Worm (Caenorhabditis elegans) whole organism, late embryonic: ENCODE measurements around the gene F38A6.5.

Experiments used
- C08G9.2 ChIP-seq: sonication (generic microtip); optimal IDR thresholded peaks from 2 replicates; lab custom pipeline; 2016; ENCODE audit warnings: mild to moderate bottlenecking, missing genetic modification characterization, moderate library complexity, missing compliant biosample characterization
- F13H6.1 ChIP-seq: sonication (generic microtip); optimal IDR thresholded peaks from 2 replicates; lab custom pipeline; 2016; ENCODE audit warnings: missing genetic modification characterization, missing compliant biosample characterization
- K09A11.1 ChIP-seq: sonication (generic microtip); optimal IDR thresholded peaks from 2 replicates; lab custom pipeline; 2017; ENCODE audit warnings: antibody characterized with exemption, mild to moderate bottlenecking, missing genetic modification characterization, missing compliant biosample characterization; ENCODE audit not compliant: insufficient read depth
- T23F11.4 ChIP-seq: fragments of 200-800 bp; sonication (Bioruptor generic); optimal IDR thresholded peaks from 2 replicates; lab custom pipeline; 2018; ENCODE audit warnings: mild to moderate bottlenecking, missing genetic modification characterization, missing compliant biosample characterization
- ama-1 ChIP-seq: fragments of 150-350 bp; optimal IDR thresholded peaks from 2 replicates; lab custom pipeline; 2014
- ceh-18 ChIP-seq: sonication (generic microtip); optimal IDR thresholded peaks from 2 replicates; lab custom pipeline; 2016; ENCODE audit warnings: missing genetic modification characterization, missing compliant biosample characterization
- ceh-22 ChIP-seq: sonication (generic microtip); optimal IDR thresholded peaks from 2 replicates; lab custom pipeline; 2017; ENCODE audit warnings: missing biosample characterization, missing genetic modification characterization
- ceh-24 ChIP-seq: sonication (generic microtip); optimal IDR thresholded peaks from 2 replicates; lab custom pipeline; 2016; ENCODE audit warnings: mild to moderate bottlenecking, missing genetic modification characterization, missing compliant biosample characterization
- ceh-30 ChIP-seq: fragments of 150-350 bp; optimal IDR thresholded peaks from 2 replicates; lab custom pipeline; 2014; ENCODE audit warnings: missing biosample characterization, missing genetic modification characterization
- ceh-48 ChIP-seq: sonication (generic microtip); optimal IDR thresholded peaks from 2 replicates; lab custom pipeline; 2016; ENCODE audit warnings: missing genetic modification characterization, inconsistent platforms, missing compliant biosample characterization
- ceh-6 ChIP-seq: fragments of 200-800 bp; sonication (Bioruptor generic); optimal IDR thresholded peaks from 2 replicates; lab custom pipeline; 2018; ENCODE audit warnings: mild to moderate bottlenecking, missing genetic modification characterization, missing compliant biosample characterization
- dve-1 ChIP-seq: sonication (generic microtip); optimal IDR thresholded peaks from 2 replicates; lab custom pipeline; 2017; ENCODE audit warnings: antibody characterized with exemption, mild to moderate bottlenecking, missing genetic modification characterization, missing compliant biosample characterization
- elt-4 ChIP-seq: sonication (generic microtip); optimal IDR thresholded peaks from 2 replicates; lab custom pipeline; 2016; ENCODE audit warnings: missing genetic modification characterization, missing compliant biosample characterization
- ets-4 ChIP-seq: sonication (generic microtip); optimal IDR thresholded peaks from 2 replicates; lab custom pipeline; 2016; ENCODE audit warnings: missing genetic modification characterization, missing compliant biosample characterization
- eyg-1 ChIP-seq: sonication (generic microtip); optimal IDR thresholded peaks from 2 replicates; lab custom pipeline; 2016; ENCODE audit warnings: missing genotype, missing genetic modification characterization, missing compliant biosample characterization
- fax-1 ChIP-seq: sonication (generic microtip); optimal IDR thresholded peaks from 2 replicates; lab custom pipeline; 2016; ENCODE audit warnings: missing genotype, missing genetic modification characterization, missing compliant biosample characterization
- gmeb-2 ChIP-seq: sonication (generic microtip); optimal IDR thresholded peaks from 2 replicates; lab custom pipeline; 2016; ENCODE audit warnings: missing genetic modification characterization, inconsistent platforms, missing compliant biosample characterization
- hlh-13 ChIP-seq: fragments of 200-800 bp; sonication (Bioruptor generic); optimal IDR thresholded peaks from 2 replicates; lab custom pipeline; 2018; ENCODE audit warnings: mild to moderate bottlenecking, missing genetic modification characterization, missing compliant biosample characterization
- hlh-30 ChIP-seq: sonication (generic microtip); optimal IDR thresholded peaks from 2 replicates; lab custom pipeline; 2017; ENCODE audit warnings: antibody characterized with exemption, missing genetic modification characterization, missing compliant biosample characterization; ENCODE audit not compliant: insufficient read depth
- hlh-8 ChIP-seq: sonication (generic microtip); optimal IDR thresholded peaks from 2 replicates; lab custom pipeline; 2016; ENCODE audit warnings: missing genotype, missing genetic modification characterization, missing compliant biosample characterization
- lim-6 ChIP-seq: sonication (generic microtip); optimal IDR thresholded peaks from 2 replicates; lab custom pipeline; 2016; ENCODE audit warnings: missing genetic modification characterization, missing compliant biosample characterization
- lin-11 ChIP-seq: fragments of 200-800 bp; sonication (Bioruptor generic); optimal IDR thresholded peaks from 2 replicates; lab custom pipeline; 2018; ENCODE audit warnings: mild to moderate bottlenecking, missing genetic modification characterization, missing compliant biosample characterization
- nfya-1 ChIP-seq: sonication (generic microtip); optimal IDR thresholded peaks from 2 replicates; lab custom pipeline; 2017; ENCODE audit warnings: missing genetic modification characterization, mild to moderate bottlenecking, missing compliant biosample characterization, antibody characterized with exemption, moderate library complexity
- nhr-11 ChIP-seq: fragments of 150-350 bp; optimal IDR thresholded peaks from 2 replicates; lab custom pipeline; 2014; ENCODE audit warnings: missing biosample characterization, missing genetic modification characterization
- npax-4 ChIP-seq: sonication (generic microtip); optimal IDR thresholded peaks from 2 replicates; lab custom pipeline; 2016; ENCODE audit warnings: missing genetic modification characterization, missing compliant biosample characterization
- odd-2 ChIP-seq: sonication (generic microtip); optimal IDR thresholded peaks from 2 replicates; lab custom pipeline; 2017; ENCODE audit warnings: antibody characterized with exemption, mild to moderate bottlenecking, missing genetic modification characterization, missing compliant biosample characterization
- pag-3 ChIP-seq: sonication (generic microtip); optimal IDR thresholded peaks from 2 replicates; lab custom pipeline; 2016; ENCODE audit warnings: missing compliant biosample characterization, missing genetic modification characterization, borderline replicate concordance
- pat-9 ChIP-seq: fragments of 200-800 bp; sonication (Bioruptor generic); optimal IDR thresholded peaks from 2 replicates; lab custom pipeline; 2018; ENCODE audit warnings: mild to moderate bottlenecking, missing genetic modification characterization, moderate library complexity, missing compliant biosample characterization
- pax-1 ChIP-seq: fragments of 150-350 bp; optimal IDR thresholded peaks from 2 replicates; lab custom pipeline; 2014; ENCODE audit warnings: missing biosample characterization, missing genetic modification characterization
- pha-2 ChIP-seq: sonication (generic microtip); optimal IDR thresholded peaks from 2 replicates; lab custom pipeline; 2017; ENCODE audit warnings: mild to moderate bottlenecking, missing genetic modification characterization, missing compliant biosample characterization
- pha-4 ChIP-seq: fragments of 150-350 bp; optimal IDR thresholded peaks from 2 replicates; lab custom pipeline; 2018; ENCODE audit warnings: missing biosample characterization, missing genetic modification reagents, missing genetic modification characterization
- pros-1 ChIP-seq: fragments of 150-350 bp; optimal IDR thresholded peaks from 2 replicates; lab custom pipeline; 2014; ENCODE audit warnings: missing biosample characterization, missing genetic modification reagents, missing genetic modification characterization
- ref-2 ChIP-seq: sonication (generic microtip); optimal IDR thresholded peaks from 2 replicates; lab custom pipeline; 2016; ENCODE audit warnings: missing genetic modification characterization, missing compliant biosample characterization
- rnt-1 ChIP-seq: sonication (generic microtip); optimal IDR thresholded peaks from 2 replicates; lab custom pipeline; 2016; ENCODE audit warnings: missing genetic modification characterization, missing compliant biosample characterization
- sdc-2 ChIP-seq: sonication (generic microtip); optimal IDR thresholded peaks from 2 replicates; lab custom pipeline; 2016; ENCODE audit warnings: missing genotype, missing genetic modification characterization, missing compliant biosample characterization
- sox-2 ChIP-seq: fragments of 200-800 bp; sonication (Bioruptor generic); IDR thresholded peaks from 2 replicates; pipeline ENCODE4 v1.3.6; 2022; ENCODE audit warnings: missing genetic modification reagents, missing genetic modification characterization, missing compliant biosample characterization
- sox-4 ChIP-seq: sonication (generic microtip); optimal IDR thresholded peaks from 2 replicates; lab custom pipeline; 2017; ENCODE audit warnings: mild to moderate bottlenecking, missing genetic modification characterization, inconsistent platforms, missing compliant biosample characterization
- tbx-2 ChIP-seq: sonication (generic microtip); optimal IDR thresholded peaks from 2 replicates; lab custom pipeline; 2016; ENCODE audit warnings: missing genetic modification characterization, missing compliant biosample characterization
- tbx-7 ChIP-seq: sonication (generic microtip); optimal IDR thresholded peaks from 2 replicates; lab custom pipeline; 2016; ENCODE audit warnings: missing genotype, missing genetic modification characterization, missing compliant biosample characterization
- ttx-3 ChIP-seq: sonication (generic microtip); optimal IDR thresholded peaks from 2 replicates; lab custom pipeline; 2016; ENCODE audit warnings: missing genetic modification reagents, missing genetic modification characterization, missing compliant biosample characterization
- unc-42 ChIP-seq: sonication (generic microtip); optimal IDR thresholded peaks from 2 replicates; lab custom pipeline; 2016; ENCODE audit warnings: missing genotype, missing genetic modification characterization, missing compliant biosample characterization
- unc-55 ChIP-seq: sonication (generic microtip); optimal IDR thresholded peaks from 2 replicates; lab custom pipeline; 2017; ENCODE audit warnings: missing biosample characterization, missing genetic modification reagents, missing genetic modification characterization
- unc-86 ChIP-seq: sonication (generic microtip); optimal IDR thresholded peaks from 2 replicates; lab custom pipeline; 2016; ENCODE audit warnings: missing genetic modification characterization, missing compliant biosample characterization
- zip-5 ChIP-seq: sonication (generic microtip); optimal IDR thresholded peaks from 2 replicates; lab custom pipeline; 2016; ENCODE audit warnings: missing genetic modification characterization, missing compliant biosample characterization

F38A6.5 gene

ce11 chrV:20785848-20786225 is 12.3 kb upstream of the F38A6.5 start:
- TF ChIP-seq K09A11.1 (tag; lab: Kevin White, UChicago) (no peak), odd-2 (tag; lab: Kevin White, UChicago) (no peak), C08G9.2 (no peak), pha-4 (tag; lab: Kevin White, UChicago) (no peak), hlh-13 (GFP tag; lab: Kevin White, UChicago) (no peak), elt-4 (tag; lab: Kevin White, UChicago) (no peak), nfya-1 (tag; lab: Kevin White, UChicago) (no peak), unc-86 (no peak), T23F11.4 (GFP tag; lab: Kevin White, UChicago) (no peak), sox-2 (no peak), lin-11 (no peak), unc-42 (tag; lab: Kevin White, UChicago) (no peak), ceh-48 (no peak), pax-1 (tag; lab: Kevin White, UChicago) (no peak), sdc-2 (tag; lab: Kevin White, UChicago) (no peak), ceh-24 (tag; lab: Kevin White, UChicago) (no peak), gmeb-2 (tag; lab: Kevin White, UChicago) (no peak), ttx-3 (no peak)

- no peak for TF ChIP-seq pha-2 (tag; lab: Kevin White, UChicago)
- TF ChIP-seq unc-86 = no peak
- no peak for TF ChIP-seq ttx-3
- TF ChIP-seq nfya-1 (tag; lab: Kevin White, UChicago) = no peak
- no peak for TF ChIP-seq zip-5 (tag; lab: Kevin White, UChicago)
- no peak for TF ChIP-seq ama-1 (lab: Kevin White, UChicago)
- no peak for TF ChIP-seq K09A11.1 (tag; lab: Kevin White, UChicago)
- no peak for TF ChIP-seq tbx-7 (tag; lab: Kevin White, UChicago)
- TF ChIP-seq pha-4 (tag; lab: Kevin White, UChicago) = no peak
- TF ChIP-seq dve-1 (tag; lab: Kevin White, UChicago) = no peak
Observed at ce11 chrV:20785050-20785847, 11.7 kb upstream of the F38A6.5 start.

- TF ChIP-seq ceh-24 (tag; lab: Kevin White, UChicago) (no peak), npax-4 (no peak), nhr-11 (tag; lab: Kevin White, UChicago) (no peak), unc-55 (GFP tag; lab: Kevin White, UChicago) (no peak), lim-6 (no peak), ceh-22 (tag; lab: Kevin White, UChicago) (no peak), pha-4 (tag; lab: Kevin White, UChicago) (no peak), pros-1 (tag; lab: Kevin White, UChicago) (no peak), ceh-30 (tag; lab: Kevin White, UChicago) (no peak), unc-42 (tag; lab: Kevin White, UChicago) (no peak), sox-2 (no peak), dve-1 (tag; lab: Kevin White, UChicago) (no peak), rnt-1 (no peak), ceh-6 (GFP tag; lab: Kevin White, UChicago) (no peak), T23F11.4 (GFP tag; lab: Kevin White, UChicago) (no peak)
Observed at ce11 chrV:20783642-20784041, 10.1 kb upstream of the F38A6.5 start.

ce11 chrV:20782188-20782587 is 8.6 kb upstream of the F38A6.5 start:
- TF ChIP-seq ceh-30 (tag; lab: Kevin White, UChicago) = no peak
- TF ChIP-seq K09A11.1 (tag; lab: Kevin White, UChicago) = peak; percentile 21
- peak; percentile 2 for TF ChIP-seq tbx-2 (tag; lab: Kevin White, UChicago)
- TF ChIP-seq ets-4 = no peak
- peak; percentile 20 for TF ChIP-seq ceh-18 (tag; lab: Kevin White, UChicago)
- TF ChIP-seq nhr-11 (tag; lab: Kevin White, UChicago) = no peak
- TF ChIP-seq ceh-22 (tag; lab: Kevin White, UChicago) = no peak
- no peak for TF ChIP-seq fax-1 (tag; lab: Kevin White, UChicago)
- no peak for TF ChIP-seq odd-2 (tag; lab: Kevin White, UChicago)
- TF ChIP-seq hlh-8 (tag; lab: Kevin White, UChicago) = no peak
- no peak for TF ChIP-seq T23F11.4 (GFP tag; lab: Kevin White, UChicago)
- no peak for TF ChIP-seq pag-3 (tag; lab: Kevin White, UChicago)
- TF ChIP-seq ceh-24 (tag; lab: Kevin White, UChicago) = no peak
- no peak for TF ChIP-seq ref-2 (tag; lab: Kevin White, UChicago)
- TF ChIP-seq pat-9 (tag; lab: Kevin White, UChicago) = no peak
- no peak for TF ChIP-seq hlh-30 (tag; lab: Kevin White, UChicago)
- TF ChIP-seq eyg-1 (tag; lab: Kevin White, UChicago) = no peak
- no peak for TF ChIP-seq unc-86
- TF ChIP-seq nfya-1 (tag; lab: Kevin White, UChicago) = peak; percentile 48
- TF ChIP-seq gmeb-2 (tag; lab: Kevin White, UChicago) = no peak
- TF ChIP-seq sox-4 = no peak
- no peak for TF ChIP-seq F13H6.1
- TF ChIP-seq elt-4 (tag; lab: Kevin White, UChicago) = no peak
